Fruit fly (Drosophila melanogaster): ENCODE results near the gene CG4119.

CG4119 gene

DNA sequence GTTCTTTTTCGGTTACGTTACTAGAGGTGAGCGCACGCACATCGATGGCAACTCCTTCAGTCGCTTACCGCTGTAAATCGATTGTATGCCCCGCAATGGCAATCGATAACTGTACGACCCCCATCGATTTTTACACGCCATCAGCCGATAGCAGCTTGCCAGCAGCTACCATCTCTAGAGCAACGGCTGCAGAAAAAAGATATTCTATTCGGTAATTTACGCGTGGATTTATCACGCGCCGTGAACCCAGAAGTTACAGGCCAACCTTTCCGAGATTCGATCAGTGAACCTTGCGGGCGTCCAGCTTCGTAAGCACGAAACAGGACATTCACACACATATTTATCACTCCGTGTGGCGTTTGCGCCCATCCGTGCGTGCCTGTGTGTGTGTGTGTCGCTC is at the start of gene CG4119, which contains the start of gene Sirt4 (continued):
- TF ChIP-seq CG14014 (GFP tag; IDR thresholded peaks at IDR 0.05) (no peak), nmo (GFP tag; optimal IDR thresholded peaks at IDR 0.05) (peak; percentile 55), CG5180 (GFP tag; optimal IDR thresholded peaks at IDR 0.05) (no peak), gro (GFP tag; optimal IDR thresholded peaks at IDR 0.05) (peak; percentile 40), yki (optimal IDR thresholded peaks at IDR 0.05) (no peak), CG10274 (GFP tag; optimal IDR thresholded peaks at IDR 0.05) (no peak), Ets97D (GFP tag; optimal IDR thresholded peaks at IDR 0.05) (peak; percentile 72), CG16863 (GFP tag; optimal IDR thresholded peaks at IDR 0.05) (no peak), aop (GFP tag; IDR thresholded peaks at IDR 0.05) (no peak), hbn (GFP tag; IDR thresholded peaks at IDR 0.05; ENCODE audit: partially characterized antibody) (peak; percentile 90), gt (GFP tag; IDR thresholded peaks at IDR 0.05) (no peak), B-H1 (GFP tag; IDR thresholded peaks at IDR 0.05) (no peak), Hsf (GFP tag; optimal IDR thresholded peaks at IDR 0.05) (no peak), sima (GFP tag; optimal IDR thresholded peaks at IDR 0.05) (no peak), CG7928 (GFP tag; optimal IDR thresholded peaks at IDR 0.05) (no peak), CG42726 (GFP tag; IDR thresholded peaks at IDR 0.05; ENCODE audit: partially characterized antibody) (peak; percentile 98), org-1 (GFP tag; optimal IDR thresholded peaks at IDR 0.05) (no peak), CG1024 (GFP tag; IDR thresholded peaks at IDR 0.05) (no peak), CG6272 (GFP tag; IDR thresholded peaks at IDR 0.05) (peak; percentile 59; the same call in 1 of the 2 replicates), CG10979 (tag; optimal IDR thresholded peaks at IDR 0.05) (peak; percentile 7), BEAF-32 (GFP tag; optimal IDR thresholded peaks at IDR 0.05) (peak; percentile 96), hkb (optimal IDR thresholded peaks at IDR 0.05) (no peak), hkb (GFP tag; IDR thresholded peaks at IDR 0.05) (no peak), CG18011 (GFP tag; optimal IDR thresholded peaks at IDR 0.05) (peak; percentile 2), CG4854 (GFP tag; optimal IDR thresholded peaks at IDR 0.05) (no peak), cad (GFP tag; optimal IDR thresholded peaks at IDR 0.05) (no peak), otp (GFP tag; IDR thresholded peaks at IDR 0.05) (no peak), Max (GFP tag; optimal IDR thresholded peaks at IDR 0.05) (peak; percentile 18), Spps (tag; optimal IDR thresholded peaks at IDR 0.05) (no peak), Fer1 (GFP tag; optimal IDR thresholded peaks at IDR 0.05) (peak; percentile 27), CG1792 (GFP tag; optimal IDR thresholded peaks at IDR 0.05) (peak; percentile 12), CG2116 (GFP tag; optimal IDR thresholded peaks at IDR 0.05) (peak; percentile 86), CG13123 (GFP tag; optimal IDR thresholded peaks at IDR 0.05) (no peak), CG15479 (GFP tag; optimal IDR thresholded peaks at IDR 0.05) (no peak), Eip74EF (GFP tag; optimal IDR thresholded peaks at IDR 0.05) (no peak), chm (GFP tag; IDR thresholded peaks at IDR 0.05) (no peak), tna (GFP tag; IDR thresholded peaks at IDR 0.05; ENCODE audit: partially characterized antibody) (peak; percentile 98), crp (GFP tag; optimal IDR thresholded peaks at IDR 0.05) (peak in 1 of 2 experiments; percentile 44), CG17186 (GFP tag; optimal IDR thresholded peaks at IDR 0.05) (peak; percentile 57), ranshi (GFP tag; IDR thresholded peaks at IDR 0.05) (no peak), Dfd (GFP tag; optimal IDR thresholded peaks at IDR 0.05) (no peak), pita (GFP tag; optimal IDR thresholded peaks at IDR 0.05) (no peak), Hr78 (GFP tag; optimal IDR thresholded peaks at IDR 0.05) (no peak), cwo (GFP tag; optimal IDR thresholded peaks at IDR 0.05) (no peak), E2f2 (GFP tag; IDR thresholded peaks at IDR 0.05) (peak; percentile 54), odd (GFP tag; optimal IDR thresholded peaks at IDR 0.05) (no peak), YL-1 (GFP tag; optimal IDR thresholded peaks at IDR 0.05) (peak; percentile 81), z (GFP tag; IDR thresholded peaks at IDR 0.05) (no peak), zen (tag; optimal IDR thresholded peaks at IDR 0.05) (no peak), CG14050 (GFP tag; IDR thresholded peaks at IDR 0.05) (no peak), CG10267 (tag; optimal IDR thresholded peaks at IDR 0.05) (peak; percentile 41)

Measured in whole organism, embryonic.